Worm (Caenorhabditis elegans): ENCODE results near the gene Y73C8C.10.

ce11 chrV:3132116-3132515 is 4.5 kb upstream of the Y73C8C.10 start:
- no peak for TF ChIP-seq pha-4 (tag; optimal IDR thresholded peaks at IDR 0.05)
- no peak for TF ChIP-seq nhr-237 (tag; optimal IDR thresholded peaks at IDR 0.05)
- no peak for TF ChIP-seq hmg-11 (tag; optimal IDR thresholded peaks at IDR 0.05)
- TF ChIP-seq R02D3.7 (tag; optimal IDR thresholded peaks at IDR 0.05) = no peak
- no peak for TF ChIP-seq ZK546.5 (tag; optimal IDR thresholded peaks at IDR 0.05)
- TF ChIP-seq nfya-1 (tag; optimal IDR thresholded peaks at IDR 0.05; ENCODE audit: insufficient read depth) = no peak
- no peak for TF ChIP-seq skn-1 (tag; optimal IDR thresholded peaks at IDR 0.05)
- TF ChIP-seq nhr-77 (tag; optimal IDR thresholded peaks at IDR 0.05) = no peak
- no peak for TF ChIP-seq lin-15B (tag; optimal IDR thresholded peaks at IDR 0.05)
